Worm (Caenorhabditis elegans) whole organism, L3 larva: ENCODE results near the gene nuo-3.

Experiments
- elt-2 ChIP-seq: sonication (generic microtip); optimal IDR thresholded peaks from 2 replicates; lab custom pipeline; 2016; ENCODE audit warnings: missing genetic modification reagents, mild to moderate bottlenecking, missing genetic modification characterization, missing compliant biosample characterization
- nfya-1 ChIP-seq: sonication (generic microtip); optimal IDR thresholded peaks from 2 replicates; lab custom pipeline; 2017; ENCODE audit warnings: missing genetic modification characterization, mild to moderate bottlenecking, missing compliant biosample characterization, antibody characterized with exemption, moderate library complexity; ENCODE audit not compliant: insufficient read depth
- skn-1 ChIP-seq: fragments of 150-350 bp; optimal IDR thresholded peaks from 2 replicates; lab custom pipeline; 2014; ENCODE audit warnings: missing biosample characterization, missing genetic modification characterization
- snpc-4 ChIP-seq: fragments of 150-350 bp; optimal IDR thresholded peaks from 2 replicates; lab custom pipeline; 2014; ENCODE audit warnings: missing biosample characterization, missing genetic modification characterization
- ztf-11 ChIP-seq: fragments of 150-350 bp; optimal IDR thresholded peaks from 2 replicates; lab custom pipeline; 2014; ENCODE audit warnings: missing biosample characterization, missing genetic modification characterization
- ztf-4 ChIP-seq: fragments of 150-350 bp; optimal IDR thresholded peaks from 2 replicates; lab custom pipeline; 2014; ENCODE audit warnings: missing biosample characterization, missing genetic modification characterization

ce11 chrIV:14765336-14765735, 32.0 kb downstream of the nuo-3 start, which contains the start of gene Y57G11C.5:
- TF ChIP-seq ztf-4 (tag; lab: Kevin White, UChicago) (no peak), elt-2 (tag; lab: Kevin White, UChicago) (no peak), skn-1 (tag; lab: Kevin White, UChicago) (no peak), ztf-11 (tag; lab: Kevin White, UChicago) (no peak), snpc-4 (no peak), nfya-1 (tag; lab: Kevin White, UChicago) (no peak)
